Fruit fly (Drosophila melanogaster): ENCODE measurements around the gene CG12355.

The CG12355 gene

DNA sequence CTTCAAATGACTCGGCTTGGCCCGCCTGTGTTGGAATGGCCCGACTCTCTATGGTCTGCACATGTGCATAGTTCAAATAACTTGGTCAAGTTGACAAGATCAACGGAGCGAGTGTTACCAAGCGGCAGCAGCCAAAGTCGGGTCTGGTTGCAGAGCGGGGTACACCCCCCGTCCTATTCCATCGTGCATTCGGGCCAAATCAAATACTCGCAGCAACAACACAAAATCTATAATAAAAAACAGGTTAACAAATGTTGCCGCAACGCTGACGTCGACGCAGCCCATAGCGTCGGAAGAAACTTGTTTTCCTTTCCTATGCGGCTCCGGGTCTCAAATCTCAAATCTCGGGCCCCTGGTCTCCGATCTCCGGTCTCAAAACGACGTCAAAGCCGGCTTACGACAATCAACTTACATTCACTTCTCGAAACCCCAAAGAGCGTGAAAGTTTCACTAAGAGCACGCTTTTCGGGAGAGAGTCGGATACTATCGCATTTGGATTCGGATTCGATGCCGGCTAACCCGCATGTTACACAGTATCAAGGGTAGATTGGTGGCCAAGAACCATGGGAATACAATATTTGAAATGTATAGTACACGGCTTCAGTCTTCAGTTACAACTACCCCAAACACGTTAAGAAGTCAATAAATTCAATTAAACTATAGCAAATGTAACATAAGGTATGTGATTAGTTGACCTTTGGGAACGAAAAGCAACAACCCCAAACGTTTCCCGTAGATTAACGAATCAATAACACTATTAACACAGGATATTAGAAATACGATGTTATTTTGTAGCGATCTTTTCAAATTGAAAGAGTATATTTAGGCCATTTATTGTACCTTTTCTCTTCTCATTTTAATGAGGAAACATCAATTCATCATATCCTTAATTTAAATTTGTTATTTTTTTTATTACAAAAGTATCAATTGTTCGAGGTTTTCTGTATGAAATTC lies 39.2 kb upstream of the CG12355 start (continued):
- TF ChIP-seq CG16815 (GFP tag; optimal IDR thresholded peaks at IDR 0.05): peak; percentile 77
- no peak for TF ChIP-seq CG10321 (GFP tag; IDR thresholded peaks at IDR 0.05)
- no peak for TF ChIP-seq Elba2 (GFP tag; optimal IDR thresholded peaks at IDR 0.05)
- no peak for TF ChIP-seq CG9797 (GFP tag; optimal IDR thresholded peaks at IDR 0.05)
- no peak for TF ChIP-seq CG1024 (GFP tag; IDR thresholded peaks at IDR 0.05)
- TF ChIP-seq CG9609 (GFP tag; optimal IDR thresholded peaks at IDR 0.05): peak; percentile 52
- TF ChIP-seq CG4707 (GFP tag; optimal IDR thresholded peaks at IDR 0.05): no peak
- peak; percentile 3 for TF ChIP-seq exex (tag; optimal IDR thresholded peaks at IDR 0.05)
- TF ChIP-seq HLH3B (GFP tag; IDR thresholded peaks at IDR 0.05): peak; percentile 41; the same call in 1 of the 2 replicates
- peak; percentile 28 for TF ChIP-seq CG2202 (tag; optimal IDR thresholded peaks at IDR 0.05)
- peak; percentile 29 for TF ChIP-seq dm (GFP tag; optimal IDR thresholded peaks at IDR 0.05)
- TF ChIP-seq CG8944 (GFP tag; optimal IDR thresholded peaks at IDR 0.05): peak; percentile 59
- peak; percentile 28 for TF ChIP-seq slou (GFP tag; optimal IDR thresholded peaks at IDR 0.05)
- peak; percentile 73 for TF ChIP-seq grau (tag; optimal IDR thresholded peaks at IDR 0.05)
- peak; percentile 67 for TF ChIP-seq Meics (GFP tag; optimal IDR thresholded peaks at IDR 0.05)
- TF ChIP-seq Nf-YB (GFP tag; optimal IDR thresholded peaks at IDR 0.05): peak; percentile 62
- no peak for TF ChIP-seq NK7.1 (GFP tag; optimal IDR thresholded peaks at IDR 0.05)
- no peak for TF ChIP-seq B-H2 (GFP tag; optimal IDR thresholded peaks at IDR 0.05)
- no peak for TF ChIP-seq CG11398 (GFP tag; optimal IDR thresholded peaks at IDR 0.05)
- peak; percentile 78 for TF ChIP-seq Sox100B (GFP tag; optimal IDR thresholded peaks at IDR 0.05)
- TF ChIP-seq Sry-δ (GFP tag; optimal IDR thresholded peaks at IDR 0.05): no peak
- peak; percentile 34 for TF ChIP-seq unpg (GFP tag; optimal IDR thresholded peaks at IDR 0.05)
- TF ChIP-seq tna (GFP tag; IDR thresholded peaks at IDR 0.05; ENCODE audit: partially characterized antibody): no peak
- peak; percentile 67 for TF ChIP-seq CG1233 (GFP tag; optimal IDR thresholded peaks at IDR 0.05)
- no peak for TF ChIP-seq klu (GFP tag; IDR thresholded peaks at IDR 0.05)
- no peak; the same call in 1 of the 2 replicates for TF ChIP-seq CG6272 (GFP tag; IDR thresholded peaks at IDR 0.05)
- TF ChIP-seq CG11695 (GFP tag; IDR thresholded peaks at IDR 0.05): peak; percentile 17; the same call in 1 of the 3 replicates
- TF ChIP-seq Asciz (GFP tag; optimal IDR thresholded peaks at IDR 0.05): peak; percentile 46
- no peak for TF ChIP-seq al (GFP tag; IDR thresholded peaks at IDR 0.05)
- peak; percentile 59; the same call in 1 of the 2 replicates for TF ChIP-seq CG31441 (GFP tag; IDR thresholded peaks at IDR 0.05)
- TF ChIP-seq wek (GFP tag; optimal IDR thresholded peaks at IDR 0.05): no peak
- TF ChIP-seq CG15479 (GFP tag; optimal IDR thresholded peaks at IDR 0.05): no peak
- TF ChIP-seq aop (GFP tag; IDR thresholded peaks at IDR 0.05): peak; percentile 48; the same call in 1 of the 2 replicates
- peak; percentile 9 for TF ChIP-seq tx (GFP tag; optimal IDR thresholded peaks at IDR 0.05)
- TF ChIP-seq D19B (GFP tag; optimal IDR thresholded peaks at IDR 0.05): peak; percentile 99
- peak; percentile 17 to 40 for TF ChIP-seq bsh (GFP tag; optimal IDR thresholded peaks at IDR 0.05)
- TF ChIP-seq ftz-f1 (GFP tag; optimal IDR thresholded peaks at IDR 0.05): no peak
- TF ChIP-seq stwl (tag; optimal IDR thresholded peaks at IDR 0.05): no peak
- TF ChIP-seq CG6683 (GFP tag; optimal IDR thresholded peaks at IDR 0.05): peak; percentile 27
- peak; percentile 70 for TF ChIP-seq Dek (tag; optimal IDR thresholded peaks at IDR 0.05)
- peak; percentile 40 for TF ChIP-seq CG4820 (GFP tag; optimal IDR thresholded peaks at IDR 0.05)
- TF ChIP-seq CG3281 (GFP tag; optimal IDR thresholded peaks at IDR 0.05): peak; percentile 56
- TF ChIP-seq fd3F (GFP tag; optimal IDR thresholded peaks at IDR 0.05): peak; percentile 33
- TF ChIP-seq CG7357 (GFP tag; IDR thresholded peaks at IDR 0.05): no peak
- TF ChIP-seq gfzf (GFP tag; optimal IDR thresholded peaks at IDR 0.05): no peak
- peak; percentile 20 for TF ChIP-seq zen (tag; optimal IDR thresholded peaks at IDR 0.05)
- TF ChIP-seq CG6654 (GFP tag; optimal IDR thresholded peaks at IDR 0.05): peak; percentile 30
- peak; percentile 56 for TF ChIP-seq Dip3 (GFP tag; optimal IDR thresholded peaks at IDR 0.05)
